Fruit fly (Drosophila melanogaster): ENCODE measurements around the gene CG11596.

DNA sequence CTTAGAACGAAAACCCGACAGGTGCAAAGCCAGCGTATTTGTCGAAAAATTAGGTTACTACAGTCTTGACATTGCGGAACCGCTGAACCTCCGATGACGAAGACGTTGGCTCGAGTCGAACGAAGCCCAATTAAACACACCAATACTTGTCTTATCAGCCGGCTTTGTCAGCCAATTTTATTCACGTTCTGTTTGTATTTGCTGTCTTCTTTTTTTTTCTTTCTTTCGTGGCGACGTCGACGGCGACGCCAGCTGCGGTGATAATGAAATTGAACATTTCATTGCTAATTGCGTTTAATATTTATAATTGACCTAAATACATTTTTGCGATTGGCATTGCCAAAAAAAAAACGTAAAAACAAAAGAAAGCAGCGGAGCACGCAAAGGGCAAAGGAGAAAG is 38.0 kb downstream of the CG11596 start:
- no peak for TF ChIP-seq CG8478 (optimal IDR thresholded peaks at IDR 0.05)
- no peak for TF ChIP-seq pan (optimal IDR thresholded peaks at IDR 0.05)
- TF ChIP-seq psq (optimal IDR thresholded peaks at IDR 0.05) = no peak

Measured in whole organism.